Fruit fly (Drosophila melanogaster) whole organism, embryonic: ENCODE data around the gene eIF1.
A peak's percentile ranks its signal among the peaks of the same experiment; 100 is the strongest.

ENCODE experiments used
- Ada2b ChIP-seq: fragments of 200-800 bp; sonication (Bioruptor generic); IDR thresholded peaks from 2 replicates; pipeline ENCODE4 v1.3.6; 2022; ENCODE audit warnings: missing biosample characterization, missing genetic modification characterization
- Adf1 ChIP-seq: fragments of 200-800 bp; sonication (Bioruptor generic); IDR thresholded peaks from 2 replicates; pipeline ENCODE4 v1.3.6; 2022; ENCODE audit warnings: missing biosample characterization, missing genetic modification characterization
- BtbVII ChIP-seq: fragments of 200-800 bp; sonication (Bioruptor generic); optimal IDR thresholded peaks from 3 replicates; lab custom pipeline; 2017; ENCODE audit warnings: missing biosample characterization, mild to moderate bottlenecking, missing genetic modification characterization
- CG11247 ChIP-seq: fragments of 200-800 bp; sonication (Bioruptor generic); IDR thresholded peaks from 2 replicates; pipeline ENCODE4 v1.3.6; 2022; ENCODE audit warnings: missing biosample characterization, missing genetic modification characterization
- CG12155 ChIP-seq: fragments of 200-800 bp; sonication (Bioruptor generic); optimal IDR thresholded peaks from 3 replicates; lab custom pipeline; 2016; ENCODE audit warnings: missing biosample characterization, missing genetic modification characterization
- CG12659 ChIP-seq: fragments of 200-800 bp; sonication (Bioruptor generic); optimal IDR thresholded peaks from 3 replicates; lab custom pipeline; 2017; ENCODE audit warnings: mild to moderate bottlenecking, missing biosample characterization, missing genetic modification reagents, missing genetic modification characterization
- CG13296 ChIP-seq: fragments of 200-800 bp; sonication (Bioruptor generic); optimal IDR thresholded peaks from 3 replicates; lab custom pipeline; 2018; ENCODE audit warnings: missing biosample characterization, mild to moderate bottlenecking, missing genetic modification characterization
- CG15479 ChIP-seq: fragments of 200-800 bp; sonication (Bioruptor generic); optimal IDR thresholded peaks from 3 replicates; lab custom pipeline; 2019; ENCODE audit warnings: missing biosample characterization, mild to moderate bottlenecking, missing genetic modification characterization, moderate library complexity
- CG15514 ChIP-seq: fragments of 200-800 bp; sonication (Bioruptor generic); optimal IDR thresholded peaks from 3 replicates; lab custom pipeline; 2017; ENCODE audit warnings: missing biosample characterization, missing genetic modification characterization, mild to moderate bottlenecking, moderate library complexity, missing genetic modification reagents
- CG17385 ChIP-seq: fragments of 200-800 bp; sonication (Bioruptor generic); optimal IDR thresholded peaks from 3 replicates; lab custom pipeline; 2018; ENCODE audit warnings: missing biosample characterization, mild to moderate bottlenecking, missing genetic modification characterization
- CG1792 ChIP-seq: fragments of 200-800 bp; sonication (Bioruptor generic); optimal IDR thresholded peaks from 2 replicates; lab custom pipeline; 2016; ENCODE audit warnings: missing biosample characterization, missing genetic modification characterization
- CG18619 ChIP-seq: fragments of 200-800 bp; sonication (Bioruptor generic); optimal IDR thresholded peaks from 3 replicates; lab custom pipeline; 2017; ENCODE audit warnings: missing biosample characterization, mild to moderate bottlenecking, missing genetic modification characterization
- CG2129 ChIP-seq: fragments of 200-800 bp; sonication (Bioruptor generic); IDR thresholded peaks from 2 replicates; pipeline ENCODE4 v1.3.6; 2022; ENCODE audit warnings: missing biosample characterization, missing genetic modification characterization; ENCODE audit not compliant: partially characterized antibody
- CG2875 ChIP-seq: fragments of 200-800 bp; sonication (Bioruptor generic); optimal IDR thresholded peaks from 2 replicates; lab custom pipeline; 2017; ENCODE audit warnings: missing biosample characterization, mild to moderate bottlenecking, missing genetic modification characterization, missing genetic modification reagents
- CG30403 ChIP-seq: fragments of 200-800 bp; sonication (Bioruptor generic); optimal IDR thresholded peaks from 3 replicates; lab custom pipeline; 2016; ENCODE audit warnings: missing biosample characterization, missing genetic modification characterization
- CG3065 ChIP-seq: fragments of 200-800 bp; sonication (Bioruptor generic); optimal IDR thresholded peaks from 2 replicates; lab custom pipeline; 2016; ENCODE audit warnings: missing biosample characterization, missing genetic modification characterization
- CG32532 ChIP-seq: fragments of 200-800 bp; sonication (Bioruptor generic); IDR thresholded peaks from 2 replicates; pipeline ENCODE4 v1.3.6; 2022; ENCODE audit warnings: missing biosample characterization, missing genetic modification characterization
- CG34422 ChIP-seq: fragments of 200-800 bp; sonication (Bioruptor generic); IDR thresholded peaks from 3 replicates; pipeline ENCODE4 v1.3.6; 2022; ENCODE audit warnings: missing biosample characterization, missing genetic modification characterization
- CG4360 ChIP-seq: fragments of 200-800 bp; sonication (Bioruptor generic); IDR thresholded peaks from 2 replicates; pipeline ENCODE4 v1.3.6; 2022; ENCODE audit warnings: missing biosample characterization, missing genetic modification characterization
- CG6254 ChIP-seq: fragments of 200-800 bp; sonication (Bioruptor generic); optimal IDR thresholded peaks from 3 replicates; lab custom pipeline; 2017; ENCODE audit warnings: mild to moderate bottlenecking, missing biosample characterization, missing genetic modification reagents, missing genetic modification characterization
- CG8359 ChIP-seq: fragments of 200-800 bp; sonication (Bioruptor generic); optimal IDR thresholded peaks from 2 replicates; lab custom pipeline; 2017; ENCODE audit warnings: missing biosample characterization, mild to moderate bottlenecking, missing genetic modification characterization, borderline replicate concordance
- CG8478 ChIP-seq: fragments of >200 bp; optimal IDR thresholded peaks from 2 replicates; lab custom pipeline; 2018
- CG9609 ChIP-seq: fragments of 200-800 bp; sonication (Bioruptor generic); optimal IDR thresholded peaks from 3 replicates; lab custom pipeline; 2016; ENCODE audit warnings: missing biosample characterization, missing genetic modification characterization
- CTCF ChIP-seq: fragments of 200-800 bp; sonication (Bioruptor generic); optimal IDR thresholded peaks from 2 replicates; lab custom pipeline; 2017; ENCODE audit warnings: missing biosample characterization, mild to moderate bottlenecking, missing genetic modification characterization, moderate library complexity
- Deaf1 ChIP-seq: fragments of 200-800 bp; optimal IDR thresholded peaks from 3 replicates; lab custom pipeline; 2019; ENCODE audit warnings: missing biosample characterization, mild to moderate bottlenecking, missing genetic modification characterization, moderate library complexity
- Dek ChIP-seq: fragments of 200-800 bp; sonication (Bioruptor generic); optimal IDR thresholded peaks from 3 replicates; lab custom pipeline; 2019; ENCODE audit warnings: missing biosample characterization, mild to moderate bottlenecking, missing genetic modification characterization, moderate library complexity
- Doc3 ChIP-seq: fragments of 200-800 bp; sonication (Bioruptor generic); IDR thresholded peaks from 3 replicates; pipeline ENCODE4 v1.3.6; 2022; ENCODE audit warnings: missing biosample characterization, missing genetic modification characterization; ENCODE audit not compliant: partially characterized antibody
- Dref ChIP-seq: fragments of 200-800 bp; sonication (Bioruptor generic); IDR thresholded peaks from 2 replicates; pipeline ENCODE4 v1.3.6; 2022; ENCODE audit warnings: missing biosample characterization, missing genetic modification characterization
- HLHmδ ChIP-seq: fragments of 200-800 bp; sonication (Bioruptor generic); optimal IDR thresholded peaks from 2 replicates; lab custom pipeline; 2018; ENCODE audit warnings: missing biosample characterization, mild to moderate bottlenecking, missing genetic modification characterization, moderate library complexity
- HmgD ChIP-seq: fragments of 200-800 bp; sonication (Bioruptor generic); optimal IDR thresholded peaks from 3 replicates; lab custom pipeline; 2016; ENCODE audit warnings: missing biosample characterization, missing genetic modification characterization
- MESR4 ChIP-seq: fragments of 200-800 bp; sonication (Bioruptor generic); optimal IDR thresholded peaks from 2 replicates; lab custom pipeline; 2018; ENCODE audit warnings: missing biosample characterization, mild to moderate bottlenecking, missing genetic modification characterization, moderate library complexity
- Med ChIP-seq: fragments of 200-800 bp; sonication (Bioruptor generic); peaks from one replicate; lab custom pipeline; 2016; ENCODE audit warnings: missing biosample characterization, missing genetic modification characterization, mild to moderate bottlenecking, inconsistent platforms, moderate library complexity
- NfI ChIP-seq: fragments of 200-800 bp; sonication (Bioruptor generic); optimal IDR thresholded peaks from 3 replicates; lab custom pipeline; 2018; ENCODE audit warnings: missing biosample characterization, mild to moderate bottlenecking, missing genetic modification characterization, moderate library complexity
- Rx ChIP-seq: fragments of 200-800 bp; sonication (Bioruptor generic); IDR thresholded peaks from 2 replicates; pipeline ENCODE4 v1.3.6; 2022; ENCODE audit warnings: missing biosample characterization, missing genetic modification characterization
- Spps ChIP-seq: fragments of 200-800 bp; sonication (Bioruptor generic); optimal IDR thresholded peaks from 2 replicates; lab custom pipeline; 2018; ENCODE audit warnings: missing biosample characterization, mild to moderate bottlenecking, missing genetic modification characterization
- disco-r ChIP-seq: fragments of 200-800 bp; sonication (Bioruptor generic); optimal IDR thresholded peaks from 2 replicates; lab custom pipeline; 2016; ENCODE audit warnings: missing biosample characterization, missing genetic modification characterization
- dm ChIP-seq: fragments of 200-800 bp; sonication (Bioruptor generic); optimal IDR thresholded peaks from 3 replicates; lab custom pipeline; 2016; ENCODE audit warnings: missing biosample characterization, missing genetic modification characterization
- dpn ChIP-seq, 2 experiments: fragments of 200-800 bp; sonication (Bioruptor generic); optimal IDR thresholded peaks; 3 replicates each; lab custom pipeline; 2016; ENCODE audit warnings: missing biosample characterization in 2 of 2, missing genetic modification characterization in 2 of 2
- ewg ChIP-seq: fragments of 200-800 bp; sonication (Bioruptor generic); optimal IDR thresholded peaks from 3 replicates; lab custom pipeline; 2017; ENCODE audit warnings: mild to moderate bottlenecking, missing biosample characterization, missing genetic modification reagents, missing genetic modification characterization
- eyg ChIP-seq: fragments of 200-800 bp; sonication (Bioruptor generic); optimal IDR thresholded peaks from 3 replicates; lab custom pipeline; 2016; ENCODE audit warnings: missing biosample characterization, missing genetic modification characterization
- ken ChIP-seq: fragments of 200-800 bp; sonication (Bioruptor generic); IDR thresholded peaks from 3 replicates; pipeline ENCODE4 v1.3.6; 2022; ENCODE audit warnings: missing biosample characterization, missing genetic modification characterization
- nerfin-1 ChIP-seq: fragments of 200-800 bp; sonication (Bioruptor generic); optimal IDR thresholded peaks from 3 replicates; lab custom pipeline; 2019; ENCODE audit warnings: missing biosample characterization, mild to moderate bottlenecking, missing genetic modification characterization, moderate library complexity
- odd ChIP-seq: fragments of 200-800 bp; sonication (Bioruptor generic); optimal IDR thresholded peaks from 2 replicates; lab custom pipeline; 2017; ENCODE audit warnings: missing biosample characterization, mild to moderate bottlenecking, missing genetic modification characterization
- pros ChIP-seq: fragments of 200-800 bp; sonication (Bioruptor generic); optimal IDR thresholded peaks from 3 replicates; lab custom pipeline; 2019; ENCODE audit warnings: missing biosample characterization, mild to moderate bottlenecking, missing genetic modification characterization, moderate library complexity
- psq ChIP-seq: fragments of 200-800 bp; sonication (Bioruptor generic); optimal IDR thresholded peaks from 2 replicates; lab custom pipeline; 2017; ENCODE audit warnings: missing biosample characterization, missing genetic modification characterization
- pzg ChIP-seq: fragments of 200-800 bp; sonication (Bioruptor generic); optimal IDR thresholded peaks from 3 replicates; lab custom pipeline; 2018; ENCODE audit warnings: missing biosample characterization, mild to moderate bottlenecking, missing genetic modification characterization, moderate library complexity
- stc ChIP-seq: fragments of 200-800 bp; sonication (Bioruptor generic); IDR thresholded peaks from 2 replicates; pipeline ENCODE4 v1.3.6; 2022; ENCODE audit warnings: missing biosample characterization, missing genetic modification characterization
- tgo ChIP-seq: fragments of 200-800 bp; sonication (Bioruptor generic); IDR thresholded peaks from 3 replicates; pipeline ENCODE4 v1.3.6; 2022; ENCODE audit warnings: missing biosample characterization, missing genetic modification characterization
- twi ChIP-seq: fragments of 200-800 bp; optimal IDR thresholded peaks from 2 replicates; lab custom pipeline; 2019; ENCODE audit warnings: missing biosample characterization, mild to moderate bottlenecking, missing genetic modification characterization, moderate library complexity
- zf30C ChIP-seq: fragments of 200-800 bp; sonication (Bioruptor generic); optimal IDR thresholded peaks from 3 replicates; lab custom pipeline; 2018; ENCODE audit warnings: missing biosample characterization, mild to moderate bottlenecking, missing genetic modification characterization

Gene eIF1

dm6 chr3L:3225769-3226457 is 2.8 kb downstream of the eIF1 start (continued):
- TF ChIP-seq CG2129 (GFP tag; lab: Robert Waterston, UW) (no peak), CG1792 (GFP tag; lab: Kevin White, UChicago) (no peak), Adf1 (GFP tag; lab: Robert Waterston, UW) (peak; percentile 32; the same call in 1 of the 2 replicates), CG30403 (no peak), MESR4 (GFP tag; lab: Kevin White, UChicago) (peak; percentile 23), CG8478 (lab: Kevin White, UChicago) (peak; percentile 90), Doc3 (GFP tag; lab: Robert Waterston, UW) (0 out of 3 replicates have a peak, but pooled peaks have one; percentile 5), CG8359 (GFP tag; lab: Kevin White, UChicago) (no peak), CG13296 (GFP tag; lab: Kevin White, UChicago) (no peak), CG15479 (GFP tag; lab: Kevin White, UChicago) (peak; percentile 58), Med (GFP tag; lab: Kevin White, UChicago) (peak; percentile 22), ken (GFP tag; lab: Robert Waterston, UW) (no peak), CG34422 (GFP tag; lab: Robert Waterston, UW) (peak; percentile 28; the same call in 1 of the 3 replicates), CG18619 (GFP tag; lab: Kevin White, UChicago) (no peak), dm (GFP tag; lab: Kevin White, UChicago) (peak; percentile 3), Dref (GFP tag; lab: Robert Waterston, UW) (no peak), Rx (GFP tag; lab: Robert Waterston, UW) (no peak), CG3065 (GFP tag; lab: Kevin White, UChicago) (no peak), HmgD (GFP tag; lab: Kevin White, UChicago) (peak; percentile 16), disco-r (GFP tag; lab: Kevin White, UChicago) (peak; percentile 17), CG32532 (GFP tag; lab: Robert Waterston, UW) (peak; percentile 55; the same call in 1 of the 2 replicates), CG17385 (peak; percentile 90), CG4360 (no peak), CG6254 (GFP tag; lab: Kevin White, UChicago) (peak; percentile 20), CG15514 (GFP tag; lab: Kevin White, UChicago) (no peak), twi (no peak), nerfin-1 (tag; lab: Kevin White, UChicago) (peak; percentile 41), CTCF (GFP tag; lab: Kevin White, UChicago) (no peak), Ada2b (no peak), dpn (GFP tag; optimal IDR thresholded peaks at IDR 0.05; lab: Kevin White, UChicago) (peak in 1 of 2 experiments; percentile 17), pros (GFP tag; lab: Kevin White, UChicago) (peak; percentile 58), CG2875 (GFP tag; lab: Kevin White, UChicago) (no peak), odd (no peak), Deaf1 (tag; lab: Kevin White, UChicago) (no peak), psq (peak; percentile 18), Spps (tag; lab: Kevin White, UChicago) (no peak), CG12155 (GFP tag; lab: Kevin White, UChicago) (peak; percentile 19), Dek (tag; lab: Kevin White, UChicago) (no peak), stc (GFP tag; lab: Robert Waterston, UW) (no peak), pzg (GFP tag; lab: Kevin White, UChicago) (peak; percentile 7), NfI (GFP tag; lab: Kevin White, UChicago) (peak; percentile 6), tgo (GFP tag; lab: Robert Waterston, UW) (no peak), CG11247 (GFP tag; lab: Robert Waterston, UW) (no peak), HLHmδ (GFP tag; lab: Kevin White, UChicago) (peak; percentile 46), CG12659 (no peak), BtbVII (peak; percentile 51), eyg (GFP tag; lab: Kevin White, UChicago) (no peak), CG9609 (GFP tag; lab: Kevin White, UChicago) (no peak), ewg (no peak), zf30C (no peak)
